Fruit fly (Drosophila melanogaster) whole organism, embryonic: ENCODE results near the gene abs.

Experiments used
- Bdp1 ChIP-seq: fragments of 200-800 bp; sonication (Bioruptor generic); optimal IDR thresholded peaks from 3 replicates; lab custom pipeline; 2016; ENCODE audit warnings: missing biosample characterization, missing genetic modification characterization
- CG30020 ChIP-seq: fragments of 200-800 bp; optimal IDR thresholded peaks from 2 replicates; lab custom pipeline; 2019; ENCODE audit warnings: missing biosample characterization, mild to moderate bottlenecking, missing genetic modification characterization, moderate library complexity
- CG7928 ChIP-seq: fragments of 200-800 bp; sonication (Bioruptor generic); optimal IDR thresholded peaks from 2 replicates; lab custom pipeline; 2017; ENCODE audit warnings: missing biosample characterization, mild to moderate bottlenecking, missing genetic modification characterization
- CG8478 ChIP-seq: fragments of >200 bp; optimal IDR thresholded peaks from 2 replicates; lab custom pipeline; 2018
- Hey ChIP-seq: fragments of 200-800 bp; sonication (Bioruptor generic); optimal IDR thresholded peaks from 3 replicates; lab custom pipeline; 2018; ENCODE audit warnings: missing biosample characterization, mild to moderate bottlenecking, missing genetic modification characterization
- dpn ChIP-seq, 2 experiments: fragments of 200-800 bp; sonication (Bioruptor generic); optimal IDR thresholded peaks; 3 replicates each; lab custom pipeline; 2016; ENCODE audit warnings: missing biosample characterization in 2 of 2, missing genetic modification characterization in 2 of 2
- sd ChIP-seq: fragments of 200-800 bp; sonication (Bioruptor generic); optimal IDR thresholded peaks from 3 replicates; lab custom pipeline; 2018; ENCODE audit warnings: missing biosample characterization, mild to moderate bottlenecking, missing genetic modification characterization, moderate library complexity

DNA sequence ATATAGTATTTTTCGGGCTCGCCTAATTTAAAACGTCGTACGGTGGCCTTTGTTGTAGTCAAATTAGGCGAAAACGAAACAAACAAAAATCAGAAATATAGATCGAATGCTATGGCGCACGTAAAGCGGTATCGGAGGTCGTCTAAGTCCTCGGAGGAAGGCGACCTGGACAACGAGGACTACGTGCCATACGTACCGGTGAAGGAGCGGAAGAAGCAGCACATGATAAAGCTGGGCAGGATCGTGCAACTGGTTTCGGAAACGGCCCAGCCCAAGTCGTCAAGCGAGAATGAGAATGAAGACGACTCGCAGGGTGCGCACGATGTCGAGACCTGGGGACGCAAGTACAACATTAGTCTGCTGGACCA is at the start of gene abs:
- TF ChIP-seq dpn (GFP tag; optimal IDR thresholded peaks at IDR 0.05; lab: Kevin White, UChicago): no peak
- TF ChIP-seq CG7928 (GFP tag; lab: Kevin White, UChicago): no peak
- no peak for TF ChIP-seq CG30020 (tag; lab: Kevin White, UChicago)
- TF ChIP-seq Bdp1 (GFP tag; lab: Kevin White, UChicago): no peak
- no peak for TF ChIP-seq CG8478
- TF ChIP-seq Hey (tag; lab: Kevin White, UChicago): no peak
- TF ChIP-seq sd (tag; lab: Kevin White, UChicago): no peak
